Fruit fly (Drosophila melanogaster) whole organism, pupa: ENCODE data around the gene CG9547.

Experiments
- CG10348 ChIP-seq: fragments of 200-800 bp; sonication (Bioruptor generic); IDR thresholded peaks from 2 replicates; pipeline ENCODE4 v1.3.6; 2022; ENCODE audit warnings: missing biosample characterization, missing genetic modification characterization
- CG12605 ChIP-seq: fragments of 200-800 bp; sonication (Bioruptor generic); IDR thresholded peaks from 2 replicates; pipeline ENCODE4 v1.3.6; 2022; ENCODE audit warnings: missing biosample characterization, missing genetic modification characterization
- CG14655 ChIP-seq: fragments of 200-800 bp; sonication (Bioruptor generic); optimal IDR thresholded peaks from 3 replicates; lab custom pipeline; 2017; ENCODE audit warnings: mild to moderate bottlenecking, missing biosample characterization, missing genetic modification reagents, missing genetic modification characterization
- CG15710 ChIP-seq: fragments of 200-800 bp; sonication (Bioruptor generic); optimal IDR thresholded peaks from 2 replicates; lab custom pipeline; 2018; ENCODE audit warnings: missing biosample characterization, mild to moderate bottlenecking, missing genetic modification characterization, moderate library complexity
- CG9948 ChIP-seq: fragments of 200-800 bp; sonication (Bioruptor generic); optimal IDR thresholded peaks from 2 replicates; lab custom pipeline; 2018; ENCODE audit warnings: missing biosample characterization, mild to moderate bottlenecking, missing genetic modification characterization, moderate library complexity

DNA sequence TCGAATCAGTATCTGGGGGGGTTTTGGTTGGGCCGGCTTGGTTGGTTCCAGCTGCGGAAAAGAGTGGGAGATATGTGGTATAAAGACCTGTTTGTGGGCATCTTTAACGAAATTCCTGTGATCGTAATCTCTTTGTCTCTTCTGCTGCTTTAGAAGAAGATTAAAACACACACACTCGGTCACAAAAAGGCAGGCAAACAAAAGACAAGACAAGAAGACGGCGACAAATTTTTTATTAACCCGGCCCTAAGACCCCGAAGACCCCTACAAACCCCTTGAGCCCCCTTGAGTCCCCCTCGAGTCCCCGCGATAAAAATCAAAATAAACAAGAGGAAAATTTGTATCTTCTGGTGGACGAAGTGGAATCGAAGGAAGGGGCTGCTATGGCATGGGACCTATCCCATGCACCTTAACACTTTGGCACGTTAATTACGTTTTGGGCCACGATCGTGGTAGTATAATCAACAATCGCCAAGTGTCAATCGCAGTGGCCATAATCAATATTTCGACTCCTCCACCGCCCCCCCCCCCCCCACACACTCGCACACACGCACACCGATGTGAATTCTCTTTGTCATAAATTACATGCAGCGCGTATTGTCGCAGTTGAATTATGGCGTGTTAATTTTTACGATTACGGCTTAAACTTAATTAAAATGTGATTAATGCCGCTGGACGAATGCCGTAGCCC is 39.9 kb upstream of the CG9547 start:
- TF ChIP-seq CG12605 (no peak), CG9948 (tag; lab: Kevin White, UChicago) (no peak), CG10348 (no peak), CG15710 (tag; lab: Kevin White, UChicago) (no peak), CG14655 (no peak)
